Worm (Caenorhabditis elegans): Measurements from ENCODE around the gene pho-6.
A peak's percentile ranks its signal among the peaks of the same experiment; 100 is the strongest.

Gene pho-6

DNA sequence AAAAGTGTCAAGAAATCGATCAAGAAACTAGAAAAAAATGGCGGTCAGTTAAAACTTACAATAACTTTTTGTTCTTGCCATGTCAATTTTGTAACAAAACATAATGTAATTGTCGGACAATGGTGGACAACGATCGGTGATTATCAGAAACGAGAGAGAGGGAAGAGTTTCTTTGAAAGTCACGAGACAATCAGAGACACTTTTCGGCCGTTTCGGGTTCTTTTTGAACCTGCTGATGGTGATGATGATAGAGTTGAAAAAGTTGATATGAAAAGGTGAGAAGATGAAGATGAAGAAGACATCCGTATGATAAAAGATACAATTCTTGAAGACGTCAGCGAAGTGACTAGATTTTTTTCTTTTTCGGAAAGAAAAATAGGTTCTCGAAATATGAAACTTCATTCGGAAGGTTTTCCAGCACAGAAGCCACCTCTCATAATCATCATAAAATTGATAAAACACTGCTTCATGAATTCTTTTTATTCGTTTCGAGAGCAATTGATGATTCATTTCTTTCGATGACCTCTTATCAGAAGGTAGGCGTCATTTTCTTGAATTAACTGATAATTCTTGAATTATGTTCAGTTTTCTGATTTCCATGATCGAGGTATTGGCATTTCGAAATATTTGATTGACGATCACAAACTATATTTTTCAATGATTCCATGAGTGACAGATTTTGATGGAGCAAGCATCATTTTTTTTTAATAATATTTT, 32.6 kb upstream of the pho-6 start:
- TF ChIP-seq unc-62 (GFP tag; optimal IDR thresholded peaks at IDR 0.05) (no peak), dmd-4 (tag; optimal IDR thresholded peaks at IDR 0.05) (no peak), ZK546.5 (tag; optimal IDR thresholded peaks at IDR 0.05) (no peak), Y55F3AM.14 (GFP tag; optimal IDR thresholded peaks at IDR 0.05) (no peak), nhr-10 (tag; optimal IDR thresholded peaks at IDR 0.05) (no peak), lin-39 (tag; optimal IDR thresholded peaks at IDR 0.05) (no peak), ztf-1 (GFP tag; conservative IDR thresholded peaks at IDR 0.05) (no peak), unc-39 (tag; optimal IDR thresholded peaks at IDR 0.05) (no peak), F13H6.1 (tag; optimal IDR thresholded peaks at IDR 0.05) (no peak), zag-1 (tag; optimal IDR thresholded peaks at IDR 0.05) (no peak), sma-3 (GFP tag; optimal IDR thresholded peaks at IDR 0.05) (peak; percentile 15), mbf-1 (tag; optimal IDR thresholded peaks at IDR 0.05) (no peak), elt-3 (tag; optimal IDR thresholded peaks at IDR 0.05) (no peak), ceh-16 (tag; optimal IDR thresholded peaks at IDR 0.05) (no peak), unc-55 (GFP tag; optimal IDR thresholded peaks at IDR 0.05) (no peak), aly-2 (tag; optimal IDR thresholded peaks at IDR 0.05) (no peak), nhr-12 (tag; optimal IDR thresholded peaks at IDR 0.05) (no peak), nhr-21 (tag; optimal IDR thresholded peaks at IDR 0.05) (peak; percentile 54), nhr-25 (tag; optimal IDR thresholded peaks at IDR 0.05) (peak; percentile 22), sem-4 (tag; optimal IDR thresholded peaks at IDR 0.05) (no peak), ztf-4 (tag; optimal IDR thresholded peaks at IDR 0.05) (no peak), elt-1 (tag; optimal IDR thresholded peaks at IDR 0.05) (no peak), nhr-6 (tag; optimal IDR thresholded peaks at IDR 0.05) (no peak), sma-9 (GFP tag; optimal IDR thresholded peaks at IDR 0.05) (peak; percentile 50), sma-9 (tag; optimal IDR thresholded peaks at IDR 0.05) (no peak), lin-11 (tag; optimal IDR thresholded peaks at IDR 0.05) (no peak), ztf-11 (tag; optimal IDR thresholded peaks at IDR 0.05) (no peak), ceh-82 (tag; optimal IDR thresholded peaks at IDR 0.05) (no peak), nhr-129 (tag; optimal IDR thresholded peaks at IDR 0.05) (peak; percentile 52), fos-1 (tag; optimal IDR thresholded peaks at IDR 0.05) (peak; percentile 88), crh-2 (tag; optimal IDR thresholded peaks at IDR 0.05) (no peak), nhr-77 (tag; optimal IDR thresholded peaks at IDR 0.05) (no peak), mab-5 (tag; optimal IDR thresholded peaks at IDR 0.05) (no peak), mdl-1 (tag; optimal IDR thresholded peaks at IDR 0.05) (no peak), nhr-11 (tag; optimal IDR thresholded peaks at IDR 0.05) (no peak), C34F6.9 (tag; optimal IDR thresholded peaks at IDR 0.05) (no peak), peb-1 (tag; optimal IDR thresholded peaks at IDR 0.05) (no peak), lin-13 (GFP tag; optimal IDR thresholded peaks at IDR 0.05) (no peak), gmeb-1 (tag; optimal IDR thresholded peaks at IDR 0.05) (no peak), skn-1 (tag; optimal IDR thresholded peaks at IDR 0.05) (no peak), lsy-2 (tag; optimal IDR thresholded peaks at IDR 0.05) (no peak), ama-1 (optimal IDR thresholded peaks at IDR 0.05) (no peak)

DNA sequence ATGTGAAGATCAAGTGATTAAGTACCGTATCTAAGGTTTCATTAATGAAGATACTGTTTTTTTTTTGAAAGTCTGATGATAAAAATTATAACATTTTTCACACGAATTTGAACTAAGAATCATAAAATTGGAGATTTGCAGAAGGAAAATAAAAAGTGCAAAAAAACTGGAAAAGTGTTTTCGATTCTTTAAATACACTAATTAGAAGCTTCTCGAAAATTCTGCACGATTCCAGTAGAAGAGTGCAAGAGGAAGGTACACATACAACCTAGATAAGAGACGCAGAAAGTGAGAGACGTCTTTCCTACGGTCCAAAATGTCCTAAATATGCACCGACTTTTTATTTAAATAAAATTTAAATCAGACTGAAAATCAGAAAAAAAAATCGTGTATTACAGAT, 32.0 kb upstream of the pho-6 start:
- no peak for TF ChIP-seq R02D3.7 (tag; optimal IDR thresholded peaks at IDR 0.05)
- no peak for TF ChIP-seq sma-9 (GFP tag; optimal IDR thresholded peaks at IDR 0.05)
- no peak for TF ChIP-seq sma-9 (tag; optimal IDR thresholded peaks at IDR 0.05)
- no peak for TF ChIP-seq elt-3 (tag; optimal IDR thresholded peaks at IDR 0.05)
- no peak for TF ChIP-seq alr-1 (tag; optimal IDR thresholded peaks at IDR 0.05)
- peak; percentile 25 for TF ChIP-seq unc-55 (GFP tag; optimal IDR thresholded peaks at IDR 0.05)
- peak; percentile 58 for TF ChIP-seq C34F6.9 (tag; optimal IDR thresholded peaks at IDR 0.05)
- no peak for TF ChIP-seq peb-1 (tag; optimal IDR thresholded peaks at IDR 0.05)
- no peak for TF ChIP-seq unc-39 (tag; optimal IDR thresholded peaks at IDR 0.05)
